Worm (Caenorhabditis elegans) whole organism, late embryonic: ENCODE data around the gene ZK596.2.

ENCODE experiments used
- C08G9.2 ChIP-seq: sonication (generic microtip); optimal IDR thresholded peaks from 2 replicates; lab custom pipeline; 2016; ENCODE audit warnings: mild to moderate bottlenecking, missing genetic modification characterization, moderate library complexity, missing compliant biosample characterization
- F13H6.1 ChIP-seq: sonication (generic microtip); optimal IDR thresholded peaks from 2 replicates; lab custom pipeline; 2016; ENCODE audit warnings: missing genetic modification characterization, missing compliant biosample characterization
- T23F11.4 ChIP-seq: fragments of 200-800 bp; sonication (Bioruptor generic); optimal IDR thresholded peaks from 2 replicates; lab custom pipeline; 2018; ENCODE audit warnings: mild to moderate bottlenecking, missing genetic modification characterization, missing compliant biosample characterization
- ama-1 ChIP-seq: fragments of 150-350 bp; optimal IDR thresholded peaks from 2 replicates; lab custom pipeline; 2014
- ceh-19 ChIP-seq: fragments of 200-800 bp; sonication (Bioruptor generic); optimal IDR thresholded peaks from 2 replicates; lab custom pipeline; 2018; ENCODE audit warnings: mild to moderate bottlenecking, missing genetic modification characterization, missing compliant biosample characterization
- ceh-2 ChIP-seq: sonication (generic microtip); optimal IDR thresholded peaks from 2 replicates; lab custom pipeline; 2016; ENCODE audit warnings: missing genotype, missing genetic modification characterization, missing compliant biosample characterization
- ceh-22 ChIP-seq: sonication (generic microtip); optimal IDR thresholded peaks from 2 replicates; lab custom pipeline; 2017; ENCODE audit warnings: missing biosample characterization, missing genetic modification characterization
- ceh-30 ChIP-seq: fragments of 150-350 bp; optimal IDR thresholded peaks from 2 replicates; lab custom pipeline; 2014; ENCODE audit warnings: missing biosample characterization, missing genetic modification characterization
- ceh-31 ChIP-seq: sonication (generic microtip); optimal IDR thresholded peaks from 2 replicates; lab custom pipeline; 2016; ENCODE audit warnings: missing genetic modification characterization, missing compliant biosample characterization
- ceh-48 ChIP-seq: sonication (generic microtip); optimal IDR thresholded peaks from 2 replicates; lab custom pipeline; 2016; ENCODE audit warnings: missing genetic modification characterization, inconsistent platforms, missing compliant biosample characterization
- ceh-6 ChIP-seq: fragments of 200-800 bp; sonication (Bioruptor generic); optimal IDR thresholded peaks from 2 replicates; lab custom pipeline; 2018; ENCODE audit warnings: mild to moderate bottlenecking, missing genetic modification characterization, missing compliant biosample characterization
- elt-2 ChIP-seq: sonication (generic microtip); optimal IDR thresholded peaks from 2 replicates; lab custom pipeline; 2016; ENCODE audit warnings: missing genetic modification reagents, missing genetic modification characterization, missing compliant biosample characterization
- elt-4 ChIP-seq: sonication (generic microtip); optimal IDR thresholded peaks from 2 replicates; lab custom pipeline; 2016; ENCODE audit warnings: missing genetic modification characterization, missing compliant biosample characterization
- ets-4 ChIP-seq: sonication (generic microtip); optimal IDR thresholded peaks from 2 replicates; lab custom pipeline; 2016; ENCODE audit warnings: missing genetic modification characterization, missing compliant biosample characterization
- fkh-10 ChIP-seq: fragments of 150-350 bp; optimal IDR thresholded peaks from 2 replicates; lab custom pipeline; 2014; ENCODE audit warnings: missing biosample characterization, missing genetic modification reagents, missing genetic modification characterization
- fkh-6 ChIP-seq: sonication (generic microtip); optimal IDR thresholded peaks from 2 replicates; lab custom pipeline; 2016; ENCODE audit warnings: missing genetic modification characterization, missing compliant biosample characterization
- gmeb-2 ChIP-seq: sonication (generic microtip); optimal IDR thresholded peaks from 2 replicates; lab custom pipeline; 2016; ENCODE audit warnings: missing genetic modification characterization, inconsistent platforms, missing compliant biosample characterization
- hlh-13 ChIP-seq: fragments of 200-800 bp; sonication (Bioruptor generic); optimal IDR thresholded peaks from 2 replicates; lab custom pipeline; 2018; ENCODE audit warnings: mild to moderate bottlenecking, missing genetic modification characterization, missing compliant biosample characterization
- hlh-15 ChIP-seq: sonication (generic microtip); optimal IDR thresholded peaks from 2 replicates; lab custom pipeline; 2016; ENCODE audit warnings: missing genetic modification characterization, missing compliant biosample characterization
- hlh-30 ChIP-seq: sonication (generic microtip); optimal IDR thresholded peaks from 2 replicates; lab custom pipeline; 2017; ENCODE audit warnings: antibody characterized with exemption, missing genetic modification characterization, missing compliant biosample characterization; ENCODE audit not compliant: insufficient read depth
- hlh-6 ChIP-seq: sonication (generic microtip); optimal IDR thresholded peaks from 2 replicates; lab custom pipeline; 2016; ENCODE audit warnings: missing genotype, missing genetic modification characterization, missing compliant biosample characterization
- hlh-8 ChIP-seq: sonication (generic microtip); optimal IDR thresholded peaks from 2 replicates; lab custom pipeline; 2016; ENCODE audit warnings: missing genotype, missing genetic modification characterization, missing compliant biosample characterization
- lim-6 ChIP-seq: sonication (generic microtip); optimal IDR thresholded peaks from 2 replicates; lab custom pipeline; 2016; ENCODE audit warnings: missing genetic modification characterization, missing compliant biosample characterization
- mec-3 ChIP-seq: sonication (generic microtip); optimal IDR thresholded peaks from 2 replicates; lab custom pipeline; 2016; ENCODE audit warnings: borderline replicate concordance, missing genetic modification characterization, missing compliant biosample characterization
- nfya-1 ChIP-seq: sonication (generic microtip); optimal IDR thresholded peaks from 2 replicates; lab custom pipeline; 2017; ENCODE audit warnings: missing genetic modification characterization, mild to moderate bottlenecking, missing compliant biosample characterization, antibody characterized with exemption, moderate library complexity
- nhr-11 ChIP-seq: fragments of 150-350 bp; optimal IDR thresholded peaks from 2 replicates; lab custom pipeline; 2014; ENCODE audit warnings: missing biosample characterization, missing genetic modification characterization
- nhr-232 ChIP-seq: sonication (generic microtip); optimal IDR thresholded peaks from 2 replicates; lab custom pipeline; 2016; ENCODE audit warnings: missing genetic modification characterization, missing compliant biosample characterization
- npax-4 ChIP-seq: sonication (generic microtip); optimal IDR thresholded peaks from 2 replicates; lab custom pipeline; 2016; ENCODE audit warnings: missing genetic modification characterization, missing compliant biosample characterization
- odd-2 ChIP-seq: sonication (generic microtip); optimal IDR thresholded peaks from 2 replicates; lab custom pipeline; 2017; ENCODE audit warnings: antibody characterized with exemption, mild to moderate bottlenecking, missing genetic modification characterization, missing compliant biosample characterization
- pag-3 ChIP-seq: sonication (generic microtip); optimal IDR thresholded peaks from 2 replicates; lab custom pipeline; 2016; ENCODE audit warnings: missing compliant biosample characterization, missing genetic modification characterization, borderline replicate concordance
- pat-9 ChIP-seq: fragments of 200-800 bp; sonication (Bioruptor generic); optimal IDR thresholded peaks from 2 replicates; lab custom pipeline; 2018; ENCODE audit warnings: mild to moderate bottlenecking, missing genetic modification characterization, moderate library complexity, missing compliant biosample characterization
- pax-1 ChIP-seq: fragments of 150-350 bp; optimal IDR thresholded peaks from 2 replicates; lab custom pipeline; 2014; ENCODE audit warnings: missing biosample characterization, missing genetic modification characterization
- pha-2 ChIP-seq: sonication (generic microtip); optimal IDR thresholded peaks from 2 replicates; lab custom pipeline; 2017; ENCODE audit warnings: mild to moderate bottlenecking, missing genetic modification characterization, missing compliant biosample characterization
- pha-4 ChIP-seq: fragments of 150-350 bp; optimal IDR thresholded peaks from 2 replicates; lab custom pipeline; 2018; ENCODE audit warnings: missing biosample characterization, missing genetic modification reagents, missing genetic modification characterization
- sdc-2 ChIP-seq: sonication (generic microtip); optimal IDR thresholded peaks from 2 replicates; lab custom pipeline; 2016; ENCODE audit warnings: missing genotype, missing genetic modification characterization, missing compliant biosample characterization
- sox-2 ChIP-seq: fragments of 200-800 bp; sonication (Bioruptor generic); IDR thresholded peaks from 2 replicates; pipeline ENCODE4 v1.3.6; 2022; ENCODE audit warnings: missing genetic modification reagents, missing genetic modification characterization, missing compliant biosample characterization
- syd-9 ChIP-seq: sonication (generic microtip); optimal IDR thresholded peaks from 2 replicates; lab custom pipeline; 2016; ENCODE audit warnings: mild to moderate bottlenecking, missing genetic modification characterization, moderate library complexity, missing compliant biosample characterization
- tbx-2 ChIP-seq: sonication (generic microtip); optimal IDR thresholded peaks from 2 replicates; lab custom pipeline; 2016; ENCODE audit warnings: missing genetic modification characterization, missing compliant biosample characterization
- unc-55 ChIP-seq: sonication (generic microtip); optimal IDR thresholded peaks from 2 replicates; lab custom pipeline; 2017; ENCODE audit warnings: missing biosample characterization, missing genetic modification reagents, missing genetic modification characterization
- ztf-16 ChIP-seq: sonication (generic microtip); optimal IDR thresholded peaks from 2 replicates; lab custom pipeline; 2017; ENCODE audit warnings: missing genetic modification characterization, missing compliant biosample characterization

ZK596.2 gene

ce11 chrIV:10885915-10886314, 23.2 kb downstream of the ZK596.2 start, which contains the start of gene srlf-11:
Gene srlf-11, minus strand, starts transcription at chrIV:10886015.
- TF ChIP-seq hlh-6 (tag; lab: Kevin White, UChicago) (no peak), ceh-6 (no peak), lim-6 (tag; lab: Kevin White, UChicago) (no peak), ceh-2 (tag; lab: Kevin White, UChicago) (no peak)

DNA sequence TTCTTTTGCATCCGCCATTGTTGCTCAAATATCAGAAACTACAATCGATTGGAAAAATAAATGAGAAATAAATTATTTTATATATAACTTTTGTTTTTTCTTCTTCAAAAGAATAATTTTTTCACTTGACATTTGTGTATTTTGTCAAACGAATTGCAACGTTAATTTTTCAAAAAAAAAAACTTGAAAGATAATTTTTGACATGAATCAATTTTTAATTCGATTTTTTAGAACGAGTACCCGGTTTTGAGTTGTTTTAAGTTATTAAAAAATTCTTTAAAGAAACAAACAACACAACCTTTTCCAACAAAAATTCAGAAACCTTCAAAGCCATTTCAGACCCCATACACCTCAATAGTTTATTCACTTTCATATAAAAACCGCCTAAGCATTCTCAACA, 24.8 kb downstream of the ZK596.2 start, which contains the start of gene F13E9.5:
Gene F13E9.5 (minus strand): TSS at position 101 of the 400 bp plus-strand sequence.
- no peak for TF ChIP-seq gmeb-2 (tag; lab: Kevin White, UChicago)
- no peak for TF ChIP-seq fkh-10 (GFP tag; lab: Kevin White, UChicago)
- no peak for TF ChIP-seq pha-2 (tag; lab: Kevin White, UChicago)
- no peak for TF ChIP-seq ceh-22
- TF ChIP-seq tbx-2 (tag; lab: Kevin White, UChicago) = no peak
- TF ChIP-seq npax-4 (tag; lab: Kevin White, UChicago) = no peak
- no peak for TF ChIP-seq pag-3 (tag; lab: Kevin White, UChicago)
- TF ChIP-seq C08G9.2 (tag; lab: Kevin White, UChicago) = no peak
- TF ChIP-seq nhr-11 (tag; lab: Kevin White, UChicago) = no peak
- TF ChIP-seq ceh-6 = no peak
- TF ChIP-seq fkh-6 (tag; lab: Kevin White, UChicago) = no peak
- TF ChIP-seq ceh-31 (tag; lab: Kevin White, UChicago) = no peak
- no peak for TF ChIP-seq hlh-8
- no peak for TF ChIP-seq pax-1 (tag; lab: Kevin White, UChicago)
- TF ChIP-seq elt-4 = no peak
- TF ChIP-seq, all 69 proteins: peak for 0

DNA sequence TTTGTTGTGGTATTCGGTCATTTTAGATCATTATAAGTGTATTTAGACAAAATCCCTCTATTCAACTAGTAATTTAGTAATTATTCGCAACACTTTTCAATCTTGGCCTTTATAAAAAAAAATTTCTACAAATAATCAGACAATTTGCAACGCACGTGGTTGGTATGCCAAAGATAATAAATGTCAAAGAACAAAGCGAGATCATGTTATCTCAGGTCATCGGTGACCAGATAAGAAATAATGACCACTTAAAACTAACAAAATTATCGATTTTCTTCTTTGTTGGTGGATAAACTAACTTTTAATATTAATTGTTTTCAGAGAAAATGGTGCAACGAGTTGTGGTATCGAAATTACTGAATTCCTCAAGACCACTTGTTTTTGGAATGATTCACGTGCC, 27.9 kb downstream of the ZK596.2 start, which contains the start of gene F13E9.13:
Gene F13E9.13 (plus strand): TSS at position 317 of the 400 bp plus-strand sequence.
- no peak for TF ChIP-seq hlh-15 (tag; lab: Kevin White, UChicago)
- TF ChIP-seq elt-2 = peak; percentile 86

- TF ChIP-seq sdc-2 (no peak), tbx-2 (tag; lab: Kevin White, UChicago) (no peak), pat-9 (no peak), nhr-232 (tag; lab: Kevin White, UChicago) (no peak), hlh-8 (no peak), hlh-13 (GFP tag; lab: Kevin White, UChicago) (no peak), syd-9 (tag; lab: Kevin White, UChicago) (no peak), nfya-1 (tag; lab: Kevin White, UChicago) (no peak), mec-3 (tag; lab: Kevin White, UChicago) (no peak), ztf-16 (tag; lab: Kevin White, UChicago) (no peak), ets-4 (no peak), odd-2 (tag; lab: Kevin White, UChicago) (no peak), pax-1 (tag; lab: Kevin White, UChicago) (no peak), ceh-30 (no peak), lim-6 (tag; lab: Kevin White, UChicago) (no peak)
Observed at ce11 chrIV:10880264-10880663, 28.8 kb downstream of the ZK596.2 start, which contains the start of gene fipr-15. Gene fipr-15, plus strand, starts transcription at chrIV:10880564.

ce11 chrIV:10879542-10879941, 29.6 kb downstream of the ZK596.2 start, which contains the start of gene sdz-13:
Gene sdz-13, minus strand, starts transcription at chrIV:10879642.
- no peak for TF ChIP-seq ztf-16 (tag; lab: Kevin White, UChicago)
- TF ChIP-seq ama-1 = no peak
- no peak for TF ChIP-seq gmeb-2 (tag; lab: Kevin White, UChicago)
- TF ChIP-seq unc-55 (GFP tag; lab: Kevin White, UChicago) = no peak
- TF ChIP-seq hlh-8 = no peak
- no peak for TF ChIP-seq ceh-19 (GFP tag; lab: Kevin White, UChicago)
- no peak for TF ChIP-seq pha-4 (tag; lab: Kevin White, UChicago)
- TF ChIP-seq pat-9 = no peak
- TF ChIP-seq elt-4 = no peak
- no peak for TF ChIP-seq F13H6.1
- no peak for TF ChIP-seq T23F11.4 (GFP tag; lab: Kevin White, UChicago)
- no peak for TF ChIP-seq fkh-6 (tag; lab: Kevin White, UChicago)
- no peak for TF ChIP-seq sox-2 (GFP tag; lab: Robert Waterston, UW)
- TF ChIP-seq hlh-30 (tag; lab: Kevin White, UChicago) = no peak
- no peak for TF ChIP-seq ceh-48 (tag; lab: Kevin White, UChicago)
